Fruit fly (Drosophila melanogaster): Measurements from ENCODE around the gene IntS11.
A peak's percentile ranks its signal among the peaks of the same experiment; 100 is the strongest.

IntS11 gene

DNA sequence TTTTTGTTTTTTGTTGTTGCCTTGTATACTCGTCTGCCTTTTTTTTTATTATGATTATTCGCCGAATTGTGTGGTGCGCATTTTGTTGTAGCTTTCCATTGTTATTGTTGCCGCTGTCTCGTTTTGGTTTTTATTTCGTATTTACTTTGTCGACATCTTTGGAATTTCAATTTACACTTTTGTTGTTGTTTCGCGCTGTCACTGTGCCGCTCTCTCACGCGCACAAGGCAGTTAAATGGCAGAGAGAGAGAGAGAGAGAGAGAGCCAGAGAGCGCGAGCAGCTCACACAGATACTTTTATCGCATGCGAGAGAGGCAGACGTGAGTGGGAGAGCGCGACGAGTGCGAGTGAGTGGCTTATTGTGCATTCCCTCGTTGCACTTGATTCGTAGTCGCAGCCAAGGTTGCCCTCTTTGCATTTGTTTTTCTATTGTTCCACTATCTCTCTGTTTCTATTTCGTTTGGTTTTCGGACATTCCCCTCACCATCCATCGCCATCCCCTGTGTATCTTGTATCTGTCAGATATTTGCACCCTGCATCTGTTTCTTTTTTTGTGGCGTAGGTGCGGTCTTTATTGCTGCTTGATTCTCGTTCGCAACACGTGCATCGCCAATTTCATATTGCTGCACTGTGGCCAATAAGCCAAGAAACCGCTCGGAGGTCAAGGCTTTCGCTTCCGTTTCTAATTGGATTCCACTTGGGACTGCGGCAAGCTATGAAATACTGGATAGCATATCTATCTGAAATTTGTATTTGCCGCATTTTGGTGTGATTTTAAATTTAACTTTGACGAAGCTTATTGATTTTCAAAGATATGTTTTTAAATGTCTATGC, 29.4 kb downstream of the IntS11 start (continued):
- TF ChIP-seq dimm (GFP tag; IDR thresholded peaks at IDR 0.05): no peak
- no peak for TF ChIP-seq Neu2 (GFP tag; optimal IDR thresholded peaks at IDR 0.05; ENCODE audit: borderline replicate concordance)
- no peak for TF ChIP-seq Lhr (GFP tag; optimal IDR thresholded peaks at IDR 0.05)
- no peak for TF ChIP-seq CG11560 (tag; IDR thresholded peaks at IDR 0.05)
- TF ChIP-seq CG10321 (GFP tag; IDR thresholded peaks at IDR 0.05): no peak
- no peak for TF ChIP-seq ro (GFP tag; IDR thresholded peaks at IDR 0.05)
- TF ChIP-seq dan (GFP tag; IDR thresholded peaks at IDR 0.05): no peak
- no peak for TF ChIP-seq ham (GFP tag; IDR thresholded peaks at IDR 0.05)
- no peak for TF ChIP-seq fu2 (GFP tag; optimal IDR thresholded peaks at IDR 0.05)
- TF ChIP-seq repo (GFP tag; optimal IDR thresholded peaks at IDR 0.05): no peak
- no peak for TF ChIP-seq Pdp1 (GFP tag; optimal IDR thresholded peaks at IDR 0.05)
- TF ChIP-seq Kr (GFP tag; optimal IDR thresholded peaks at IDR 0.05): no peak
- TF ChIP-seq YL-1 (GFP tag; optimal IDR thresholded peaks at IDR 0.05): peak; percentile 8
- TF ChIP-seq maf-S (GFP tag; optimal IDR thresholded peaks at IDR 0.05): no peak
- no peak for TF ChIP-seq CG12219 (GFP tag; optimal IDR thresholded peaks at IDR 0.05)
- no peak for TF ChIP-seq CG8281 (tag; optimal IDR thresholded peaks at IDR 0.05)
- TF ChIP-seq Sox102F (GFP tag; optimal IDR thresholded peaks at IDR 0.05): no peak
- TF ChIP-seq schlank (tag; optimal IDR thresholded peaks at IDR 0.05): no peak
- TF ChIP-seq CG4854 (GFP tag; optimal IDR thresholded peaks at IDR 0.05): no peak
- TF ChIP-seq CG6272 (GFP tag; IDR thresholded peaks at IDR 0.05): no peak
- no peak for TF ChIP-seq sens-2 (GFP tag; IDR thresholded peaks at IDR 0.05)
- no peak for TF ChIP-seq CG3163 (GFP tag; optimal IDR thresholded peaks at IDR 0.05)
- TF ChIP-seq Atf3 (GFP tag; optimal IDR thresholded peaks at IDR 0.05): no peak
- no peak for TF ChIP-seq tin (GFP tag; optimal IDR thresholded peaks at IDR 0.05)
- no peak for TF ChIP-seq cas (GFP tag; IDR thresholded peaks at IDR 0.05)
- TF ChIP-seq tup (GFP tag; optimal IDR thresholded peaks at IDR 0.05): no peak
- no peak for TF ChIP-seq Sin3A (optimal IDR thresholded peaks at IDR 0.05)
- peak; percentile 8 for TF ChIP-seq CG7745 (tag; optimal IDR thresholded peaks at IDR 0.05)
- no peak for TF ChIP-seq CG8478 (optimal IDR thresholded peaks at IDR 0.05)
- no peak for TF ChIP-seq Max (GFP tag; optimal IDR thresholded peaks at IDR 0.05)
- TF ChIP-seq CG17568 (GFP tag; optimal IDR thresholded peaks at IDR 0.05): no peak
- no peak for TF ChIP-seq CG6765 (GFP tag; optimal IDR thresholded peaks at IDR 0.05)
- no peak for TF ChIP-seq CG12236 (GFP tag; optimal IDR thresholded peaks at IDR 0.05)
- no peak for TF ChIP-seq CkIIα-i1 (GFP tag; IDR thresholded peaks at IDR 0.05)
- no peak for TF ChIP-seq shn (GFP tag; optimal IDR thresholded peaks at IDR 0.05)
- no peak for TF ChIP-seq Taf1 (GFP tag; IDR thresholded peaks at IDR 0.05)
- TF ChIP-seq slou (GFP tag; optimal IDR thresholded peaks at IDR 0.05): no peak
- no peak for TF ChIP-seq CG8290 (GFP tag; optimal IDR thresholded peaks at IDR 0.05)
- TF ChIP-seq CG8290 (tag; optimal IDR thresholded peaks at IDR 0.05): peak in 1 of 2 experiments; percentile 21
- no peak for TF ChIP-seq Mes4 (GFP tag; optimal IDR thresholded peaks at IDR 0.05)
- TF ChIP-seq Sry-β (GFP tag; optimal IDR thresholded peaks at IDR 0.05): no peak
- peak; percentile 23 for TF ChIP-seq nom (GFP tag; optimal IDR thresholded peaks at IDR 0.05)
- no peak for TF ChIP-seq usp (GFP tag; optimal IDR thresholded peaks at IDR 0.05)
- TF ChIP-seq gsb-n (tag; optimal IDR thresholded peaks at IDR 0.05): no peak
- no peak for TF ChIP-seq Dp (GFP tag; optimal IDR thresholded peaks at IDR 0.05)
- TF ChIP-seq ewg (GFP tag; optimal IDR thresholded peaks at IDR 0.05): no peak
- peak; percentile 38 for TF ChIP-seq Fer1 (GFP tag; optimal IDR thresholded peaks at IDR 0.05)
- TF ChIP-seq CG17829 (tag; optimal IDR thresholded peaks at IDR 0.05): no peak
- TF ChIP-seq B-H1 (GFP tag; IDR thresholded peaks at IDR 0.05): no peak
- no peak for TF ChIP-seq CG7786 (GFP tag; optimal IDR thresholded peaks at IDR 0.05)
- TF ChIP-seq phol (tag; optimal IDR thresholded peaks at IDR 0.05): no peak
- no peak for TF ChIP-seq fd96Cb (tag; optimal IDR thresholded peaks at IDR 0.05)

All from whole organism, embryonic.